Fruit fly (Drosophila melanogaster): ENCODE data around the gene Btk.
A peak's percentile ranks its signal among the peaks of the same experiment; 100 is the strongest.

Gene Btk

DNA sequence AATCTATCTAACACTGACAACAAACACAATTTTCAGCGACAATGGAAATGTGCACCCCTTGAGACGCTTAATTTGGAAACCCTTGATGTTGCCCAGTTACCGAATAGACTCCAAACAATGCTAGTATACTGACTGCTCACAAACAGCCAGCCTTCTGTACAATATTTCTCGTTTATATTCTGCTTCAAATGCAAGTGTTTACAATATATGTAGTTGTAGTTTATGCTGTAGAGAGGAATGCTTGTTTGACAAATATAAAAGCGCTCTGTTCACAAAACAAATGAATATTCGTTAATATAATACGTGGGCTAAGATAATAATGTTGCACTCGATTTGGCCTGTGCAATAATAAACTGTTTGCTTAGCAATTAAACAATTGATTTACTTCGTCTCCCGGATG is 83.0 kb downstream of the Btk start, which contains the start of gene CG8292:
TSS of gene CG8292 (minus strand) at position 101 of the 400 bp plus-strand sequence.
- no peak for TF ChIP-seq CG17801 (GFP tag; optimal IDR thresholded peaks at IDR 0.05; ENCODE audit: partially characterized antibody)

DNA sequence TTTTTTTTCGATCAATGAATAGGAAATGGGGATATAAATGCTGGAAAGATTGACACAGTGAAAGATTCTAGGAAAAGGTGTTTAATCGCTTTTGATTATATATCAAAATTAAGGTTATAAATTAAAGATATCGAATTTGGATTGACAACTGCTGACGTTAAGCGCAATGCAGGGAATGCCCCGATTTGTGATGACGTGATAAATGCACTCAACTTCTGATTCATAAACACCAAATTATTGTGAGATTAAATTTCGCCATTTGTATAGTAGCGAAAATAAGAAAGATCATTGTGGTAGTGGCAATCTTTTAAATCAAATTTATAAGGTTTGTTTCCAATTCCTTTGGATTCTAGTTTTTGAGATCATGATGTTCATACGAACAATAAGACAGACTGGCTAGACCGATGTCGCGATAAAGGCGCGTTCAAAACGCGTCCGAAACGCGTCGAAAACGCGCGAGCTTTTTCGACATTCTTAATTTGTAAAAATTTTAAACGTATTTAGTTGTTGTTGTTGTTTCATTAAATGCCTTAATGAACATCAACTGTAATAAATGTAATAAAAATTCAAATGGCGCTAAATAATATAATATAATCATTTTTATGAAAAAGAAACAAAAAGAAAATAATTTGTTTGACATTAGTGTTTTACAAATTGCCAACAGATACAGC is 85.5 kb downstream of the Btk start, which contains the start of gene CG8349:
TSS of gene CG8349 (plus strand) at position 657 of the 671 bp plus-strand sequence.
- no peak for TF ChIP-seq CG17801 (GFP tag; optimal IDR thresholded peaks at IDR 0.05; ENCODE audit: partially characterized antibody)

- no peak for TF ChIP-seq CG17801 (GFP tag; optimal IDR thresholded peaks at IDR 0.05; ENCODE audit: partially characterized antibody)
Measured at dm6 chr2L:8213987-8214386, 86.9 kb downstream of the Btk start, which contains the start of gene CG8353. TSS of gene CG8353 (plus strand) at chr2L:8214045.

dm6 chr2L:8212666-8213270 is 88.1 kb downstream of the Btk start, which contains the start of the genes CG8372 and CG8360:
TSS of gene CG8372 (minus strand) at chr2L:8212902.
TSS of gene CG8360 (plus strand) at chr2L:8212959.
- peak; percentile 98 for TF ChIP-seq CG17801 (GFP tag; optimal IDR thresholded peaks at IDR 0.05; ENCODE audit: partially characterized antibody)

DNA sequence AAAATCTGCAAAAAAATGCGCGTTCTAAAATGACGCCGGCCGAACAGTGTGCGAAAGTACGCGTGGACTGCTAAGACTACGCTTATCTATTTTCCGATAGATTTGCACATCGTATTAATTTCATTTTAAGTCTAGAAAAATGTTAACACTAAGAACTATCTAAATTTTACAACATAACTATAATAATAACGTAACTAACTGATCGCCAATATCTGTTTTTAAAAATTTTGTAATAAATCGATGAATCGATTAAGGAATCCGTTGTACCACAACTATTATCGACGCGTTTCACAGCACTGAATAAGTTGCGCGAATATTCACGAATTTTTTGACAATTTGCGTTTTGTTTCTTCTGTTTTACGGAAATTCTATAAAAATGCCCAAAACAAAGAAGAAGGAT is 89.8 kb downstream of the Btk start, which contains the start of gene Ssb-c31a:
TSS of gene Ssb-c31a (plus strand) at position 278 of the 400 bp plus-strand sequence.
- TF ChIP-seq CG17801 (GFP tag; optimal IDR thresholded peaks at IDR 0.05; ENCODE audit: partially characterized antibody): peak; percentile 78

DNA sequence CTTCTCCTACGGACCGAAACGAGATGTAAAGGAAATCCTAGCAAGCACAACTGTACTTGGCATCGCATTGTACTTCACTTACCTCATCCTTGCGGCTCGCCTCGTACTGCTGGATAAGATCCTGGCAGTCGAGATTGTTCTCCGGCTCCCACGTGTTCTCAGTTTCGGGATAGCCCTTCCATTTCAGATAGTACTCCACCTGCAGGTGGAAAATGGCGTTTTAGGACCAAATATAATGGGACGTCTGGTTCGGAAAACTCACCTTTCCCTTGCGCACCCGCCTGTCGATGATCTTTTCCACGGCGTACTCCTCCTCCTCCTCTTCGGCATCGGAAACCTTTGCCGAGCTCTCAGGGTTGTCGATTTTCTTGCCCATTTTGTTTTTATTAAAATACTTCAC is 90.4 kb downstream of the Btk start:
- no peak for TF ChIP-seq CG17801 (GFP tag; optimal IDR thresholded peaks at IDR 0.05; ENCODE audit: partially characterized antibody)

DNA sequence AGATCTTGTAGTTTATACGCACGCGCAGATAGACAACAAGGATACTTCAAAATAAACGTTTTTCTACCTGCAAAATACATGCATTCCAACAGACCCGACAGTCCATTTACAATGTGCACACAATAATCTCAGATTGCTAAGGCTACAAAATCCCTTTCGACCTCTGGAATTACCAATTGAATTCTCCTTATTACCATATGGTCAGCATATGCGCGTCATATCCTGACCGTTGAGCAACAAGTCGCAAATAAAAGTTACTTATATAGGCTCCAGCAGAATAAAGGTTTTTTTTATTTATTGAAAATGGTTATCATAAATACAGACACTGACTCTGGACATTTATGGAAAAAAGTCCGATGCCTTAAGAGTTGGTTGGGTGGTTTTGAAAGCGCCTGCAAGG is 91.5 kb downstream of the Btk start:
- TF ChIP-seq CG17801 (GFP tag; optimal IDR thresholded peaks at IDR 0.05; ENCODE audit: partially characterized antibody): no peak
